In genomic region chr3L:199754-200596, dm6 we compare ENCODE assay signal across 1 fruit fly cellular context.
TF ChIP-seq lines count a peak whose summit lies in the region.

Gene rno (minus strand): TSS chr3L:199762.
Gene mri (plus strand): TSS chr3L:200174.

TF ChIP-seq in whole organism, embryonic, 481 proteins besides CTCF, POLR2A, EP300 and RAD21 (continued from another document and continues in another):
- TF ChIP-seq mld (GFP tag; IDR thresholded peaks at IDR 0.05; lab: Robert Waterston, UW; ENCODE audit: partially characterized antibody): peak; percentile 80
- TF ChIP-seq BtbVII (GFP tag; optimal IDR thresholded peaks at IDR 0.05; lab: Kevin White, UChicago): peak; percentile 3
- TF ChIP-seq phol (tag; optimal IDR thresholded peaks at IDR 0.05; lab: Kevin White, UChicago): peak; percentile 99
- peak; percentile 72 for TF ChIP-seq CG4730 (GFP tag; IDR thresholded peaks at IDR 0.05; lab: Robert Waterston, UW)
- no peak for TF ChIP-seq CG3163 (GFP tag; optimal IDR thresholded peaks at IDR 0.05; lab: Kevin White, UChicago)
- TF ChIP-seq CG6765 (GFP tag; optimal IDR thresholded peaks at IDR 0.05; lab: Kevin White, UChicago): no peak
- TF ChIP-seq esg (GFP tag; conservative IDR thresholded peaks at IDR 0.05; lab: Robert Waterston, UW): peak; percentile 72
- peak; percentile 35 for TF ChIP-seq pzg (GFP tag; optimal IDR thresholded peaks at IDR 0.05; lab: Kevin White, UChicago)
- TF ChIP-seq HLHmδ (GFP tag; optimal IDR thresholded peaks at IDR 0.05; lab: Kevin White, UChicago): no peak
- no peak for TF ChIP-seq Vsx1 (GFP tag; optimal IDR thresholded peaks at IDR 0.05; lab: Kevin White, UChicago)
- peak; percentile 66; the same call in 1 of the 2 replicates for TF ChIP-seq peb (GFP tag; IDR thresholded peaks at IDR 0.05; lab: Robert Waterston, UW)
- peak; percentile 54; the same call in 1 of the 3 replicates for TF ChIP-seq gce (GFP tag; IDR thresholded peaks at IDR 0.05; lab: Robert Waterston, UW)
- peak; percentile 70 for TF ChIP-seq CG1602 (GFP tag; optimal IDR thresholded peaks at IDR 0.05; lab: Kevin White, UChicago)
- no peak for TF ChIP-seq crc (GFP tag; optimal IDR thresholded peaks at IDR 0.05; lab: Kevin White, UChicago)
- no peak for TF ChIP-seq prd (optimal IDR thresholded peaks at IDR 0.05; lab: Kevin White, UChicago)
- TF ChIP-seq prd (GFP tag; IDR thresholded peaks at IDR 0.05; lab: Robert Waterston, UW): peak; percentile 80
- no peak for TF ChIP-seq NK7.1 (GFP tag; optimal IDR thresholded peaks at IDR 0.05; lab: Kevin White, UChicago)
- peak; percentile 91 for TF ChIP-seq CG42726 (GFP tag; IDR thresholded peaks at IDR 0.05; lab: Robert Waterston, UW; ENCODE audit: partially characterized antibody)
- TF ChIP-seq lmd (GFP tag; IDR thresholded peaks at IDR 0.05; lab: Robert Waterston, UW): peak; percentile 62
- TF ChIP-seq hkb (optimal IDR thresholded peaks at IDR 0.05; lab: Kevin White, UChicago): no peak
- peak; percentile 66 for TF ChIP-seq hkb (GFP tag; IDR thresholded peaks at IDR 0.05; lab: Robert Waterston, UW)
- TF ChIP-seq tna (GFP tag; IDR thresholded peaks at IDR 0.05; lab: Robert Waterston, UW; ENCODE audit: partially characterized antibody): peak; percentile 90
- no peak for TF ChIP-seq yki (optimal IDR thresholded peaks at IDR 0.05; lab: Kevin White, UChicago)
- no peak for TF ChIP-seq wdn (GFP tag; IDR thresholded peaks at IDR 0.05; lab: Robert Waterston, UW)
- peak; percentile 18 for TF ChIP-seq CG17802 (tag; optimal IDR thresholded peaks at IDR 0.05; lab: Kevin White, UChicago)
- TF ChIP-seq Dad (GFP tag; optimal IDR thresholded peaks at IDR 0.05; lab: Kevin White, UChicago): no peak
- TF ChIP-seq gsb (GFP tag; IDR thresholded peaks at IDR 0.05; lab: Robert Waterston, UW): no peak
- peak; percentile 64; the same call in 2 of the 3 replicates for TF ChIP-seq ken (GFP tag; IDR thresholded peaks at IDR 0.05; lab: Robert Waterston, UW)
- TF ChIP-seq org-1 (GFP tag; optimal IDR thresholded peaks at IDR 0.05; lab: Kevin White, UChicago): no peak
- TF ChIP-seq maf-S (GFP tag; optimal IDR thresholded peaks at IDR 0.05; lab: Kevin White, UChicago): no peak
- TF ChIP-seq tup (GFP tag; optimal IDR thresholded peaks at IDR 0.05; lab: Kevin White, UChicago): no peak
- TF ChIP-seq wek (GFP tag; optimal IDR thresholded peaks at IDR 0.05; lab: Kevin White, UChicago): no peak
- TF ChIP-seq CG34376 (GFP tag; optimal IDR thresholded peaks at IDR 0.05; lab: Kevin White, UChicago): peak; percentile 22
- TF ChIP-seq CG7357 (GFP tag; IDR thresholded peaks at IDR 0.05; lab: Robert Waterston, UW): no peak
- peak; percentile 67 for TF ChIP-seq unpg (GFP tag; optimal IDR thresholded peaks at IDR 0.05; lab: Kevin White, UChicago)
- no peak for TF ChIP-seq toy (GFP tag; IDR thresholded peaks at IDR 0.05; lab: Robert Waterston, UW)
- peak; percentile 13 for TF ChIP-seq CrebB (tag; optimal IDR thresholded peaks at IDR 0.05; lab: Kevin White, UChicago)
- TF ChIP-seq pita (GFP tag; optimal IDR thresholded peaks at IDR 0.05; lab: Kevin White, UChicago): no peak
- no peak for TF ChIP-seq CG1792 (GFP tag; optimal IDR thresholded peaks at IDR 0.05; lab: Kevin White, UChicago)
- TF ChIP-seq Xrp1 (GFP tag; IDR thresholded peaks at IDR 0.05; lab: Robert Waterston, UW): peak; percentile 72
- no peak for TF ChIP-seq CG18476 (GFP tag; optimal IDR thresholded peaks at IDR 0.05; lab: Kevin White, UChicago)
- 0 out of 2 replicates have a peak, but pooled peaks have one; percentile 21 for TF ChIP-seq CG16779 (GFP tag; IDR thresholded peaks at IDR 0.05; lab: Robert Waterston, UW)
- TF ChIP-seq CG6791 (GFP tag; IDR thresholded peaks at IDR 0.05; lab: Robert Waterston, UW; ENCODE audit: partially characterized antibody): peak; percentile 92
- TF ChIP-seq Rfx (GFP tag; IDR thresholded peaks at IDR 0.05; lab: Robert Waterston, UW): peak; percentile 68
- no peak for TF ChIP-seq btn (GFP tag; optimal IDR thresholded peaks at IDR 0.05; lab: Kevin White, UChicago)
- peak; percentile 93 for TF ChIP-seq MESR4 (GFP tag; optimal IDR thresholded peaks at IDR 0.05; lab: Kevin White, UChicago)
- TF ChIP-seq CG9797 (GFP tag; optimal IDR thresholded peaks at IDR 0.05; lab: Kevin White, UChicago): no peak
- peak; percentile 87 for TF ChIP-seq hb (GFP tag; IDR thresholded peaks at IDR 0.05; lab: Robert Waterston, UW; ENCODE audit: partially characterized antibody)
- TF ChIP-seq Dip3 (GFP tag; optimal IDR thresholded peaks at IDR 0.05; lab: Kevin White, UChicago): no peak
- no peak for TF ChIP-seq kah (GFP tag; optimal IDR thresholded peaks at IDR 0.05; lab: Kevin White, UChicago)
- no peak for TF ChIP-seq Antp (GFP tag; optimal IDR thresholded peaks at IDR 0.05; lab: Kevin White, UChicago)
- peak; percentile 21; the same call in 1 of the 2 replicates for TF ChIP-seq CG5953 (GFP tag; IDR thresholded peaks at IDR 0.05; lab: Robert Waterston, UW)
- TF ChIP-seq grau (tag; optimal IDR thresholded peaks at IDR 0.05; lab: Kevin White, UChicago): peak; percentile 77
- peak; percentile 15 for TF ChIP-seq CG6683 (GFP tag; optimal IDR thresholded peaks at IDR 0.05; lab: Kevin White, UChicago)
- TF ChIP-seq Jarid2 (GFP tag; optimal IDR thresholded peaks at IDR 0.05; lab: Kevin White, UChicago): no peak
- TF ChIP-seq kni (GFP tag; optimal IDR thresholded peaks at IDR 0.05; lab: Kevin White, UChicago): no peak
- TF ChIP-seq CG14014 (GFP tag; IDR thresholded peaks at IDR 0.05; lab: Robert Waterston, UW): peak; percentile 57; the same call in 1 of the 2 replicates
- no peak for TF ChIP-seq ro (GFP tag; IDR thresholded peaks at IDR 0.05; lab: Robert Waterston, UW)
- TF ChIP-seq usp (GFP tag; optimal IDR thresholded peaks at IDR 0.05; lab: Kevin White, UChicago): no peak
- TF ChIP-seq CG16815 (GFP tag; optimal IDR thresholded peaks at IDR 0.05; lab: Kevin White, UChicago): peak; percentile 59
- TF ChIP-seq ci (GFP tag; IDR thresholded peaks at IDR 0.05; lab: Robert Waterston, UW): peak; percentile 61; the same call in 2 of the 3 replicates
- TF ChIP-seq zen2 (GFP tag; IDR thresholded peaks at IDR 0.05; lab: Robert Waterston, UW; ENCODE audit: partially characterized antibody): peak; percentile 96
- TF ChIP-seq CG10274 (GFP tag; optimal IDR thresholded peaks at IDR 0.05; lab: Kevin White, UChicago): no peak
- peak; percentile 42 for TF ChIP-seq CG12155 (GFP tag; optimal IDR thresholded peaks at IDR 0.05; lab: Kevin White, UChicago)
- TF ChIP-seq CG8281 (tag; optimal IDR thresholded peaks at IDR 0.05; lab: Kevin White, UChicago): no peak
- peak; percentile 65 for TF ChIP-seq Abd-B (GFP tag; optimal IDR thresholded peaks at IDR 0.05; lab: Kevin White, UChicago)
- peak; percentile 36 for TF ChIP-seq CG4820 (GFP tag; optimal IDR thresholded peaks at IDR 0.05; lab: Kevin White, UChicago)
- TF ChIP-seq dysf (GFP tag; IDR thresholded peaks at IDR 0.05; lab: Robert Waterston, UW): peak; percentile 81
- TF ChIP-seq crol (GFP tag; IDR thresholded peaks at IDR 0.05; lab: Robert Waterston, UW): no peak
- no peak for TF ChIP-seq CG2202 (tag; optimal IDR thresholded peaks at IDR 0.05; lab: Kevin White, UChicago)
- TF ChIP-seq CG2129 (GFP tag; IDR thresholded peaks at IDR 0.05; lab: Robert Waterston, UW; ENCODE audit: partially characterized antibody): peak; percentile 82
- TF ChIP-seq CG12299 (tag; optimal IDR thresholded peaks at IDR 0.05; lab: Kevin White, UChicago): peak; percentile 68
- peak; percentile 97 for TF ChIP-seq CG11560 (tag; IDR thresholded peaks at IDR 0.05; lab: Robert Waterston, UW)
- TF ChIP-seq CG30403 (GFP tag; optimal IDR thresholded peaks at IDR 0.05; lab: Kevin White, UChicago): peak; percentile 82
- TF ChIP-seq NC2β (GFP tag; optimal IDR thresholded peaks at IDR 0.05; lab: Kevin White, UChicago): no peak
- TF ChIP-seq Bdp1 (GFP tag; optimal IDR thresholded peaks at IDR 0.05; lab: Kevin White, UChicago): no peak
- TF ChIP-seq Myb (GFP tag; optimal IDR thresholded peaks at IDR 0.05; lab: Kevin White, UChicago): no peak
- no peak for TF ChIP-seq cas (GFP tag; IDR thresholded peaks at IDR 0.05; lab: Robert Waterston, UW)
- TF ChIP-seq CG14965 (GFP tag; optimal IDR thresholded peaks at IDR 0.05; lab: Kevin White, UChicago; ENCODE audit: borderline replicate concordance): no peak
- TF ChIP-seq sr (GFP tag; IDR thresholded peaks at IDR 0.05; lab: Robert Waterston, UW): no peak
- peak; percentile 40 for TF ChIP-seq CG10654 (GFP tag; optimal IDR thresholded peaks at IDR 0.05; lab: Kevin White, UChicago)
- peak; percentile 74 for TF ChIP-seq CG10366 (GFP tag; IDR thresholded peaks at IDR 0.05; lab: Robert Waterston, UW)
- peak; percentile 75 for TF ChIP-seq trem (tag; optimal IDR thresholded peaks at IDR 0.05; lab: Kevin White, UChicago)
- peak; percentile 39 for TF ChIP-seq CG5245 (GFP tag; optimal IDR thresholded peaks at IDR 0.05; lab: Kevin White, UChicago)
- peak; percentile 53 for TF ChIP-seq NFAT (GFP tag; IDR thresholded peaks at IDR 0.05; lab: Robert Waterston, UW)
- TF ChIP-seq ham (GFP tag; IDR thresholded peaks at IDR 0.05; lab: Robert Waterston, UW): no peak
- TF ChIP-seq CG3995 (GFP tag; optimal IDR thresholded peaks at IDR 0.05; lab: Kevin White, UChicago): peak; percentile 83
- peak; percentile 67 for TF ChIP-seq CG2120 (GFP tag; optimal IDR thresholded peaks at IDR 0.05; lab: Kevin White, UChicago)
- TF ChIP-seq otp (GFP tag; IDR thresholded peaks at IDR 0.05; lab: Robert Waterston, UW): 0 out of 3 replicates have a peak, but pooled peaks have one; percentile 32
- TF ChIP-seq stc (GFP tag; IDR thresholded peaks at IDR 0.05; lab: Robert Waterston, UW): peak; percentile 63; the same call in 1 of the 2 replicates
- peak; percentile 19; the same call in 1 of the 3 replicates for TF ChIP-seq croc (GFP tag; conservative IDR thresholded peaks at IDR 0.05; lab: Robert Waterston, UW)
- TF ChIP-seq Eip74EF (GFP tag; optimal IDR thresholded peaks at IDR 0.05; lab: Kevin White, UChicago): no peak
- TF ChIP-seq seq (GFP tag; IDR thresholded peaks at IDR 0.05; lab: Robert Waterston, UW): no peak
- peak; percentile 90 for TF ChIP-seq nerfin-2 (GFP tag; IDR thresholded peaks at IDR 0.05; lab: Robert Waterston, UW; ENCODE audit: partially characterized antibody)
- peak; percentile 50 for TF ChIP-seq CG10462 (GFP tag; optimal IDR thresholded peaks at IDR 0.05; lab: Kevin White, UChicago)
- peak; percentile 72 for TF ChIP-seq CG17359 (tag; optimal IDR thresholded peaks at IDR 0.05; lab: Kevin White, UChicago)
- TF ChIP-seq CG2889 (GFP tag; IDR thresholded peaks at IDR 0.05; lab: Robert Waterston, UW): no peak
- no peak for TF ChIP-seq pb (GFP tag; optimal IDR thresholded peaks at IDR 0.05; lab: Kevin White, UChicago)
- TF ChIP-seq E2f1 (GFP tag; IDR thresholded peaks at IDR 0.05; lab: Robert Waterston, UW): peak; percentile 72
- no peak for TF ChIP-seq Hey (tag; optimal IDR thresholded peaks at IDR 0.05; lab: Kevin White, UChicago)
- peak; percentile 53 for TF ChIP-seq CG10147 (GFP tag; optimal IDR thresholded peaks at IDR 0.05; lab: Kevin White, UChicago)
- TF ChIP-seq CG15601 (tag; optimal IDR thresholded peaks at IDR 0.05; lab: Kevin White, UChicago): peak; percentile 71
- TF ChIP-seq CG4404 (GFP tag; IDR thresholded peaks at IDR 0.05; lab: Robert Waterston, UW): peak; percentile 38; the same call in 1 of the 2 replicates
- peak; percentile 54; the same call in 1 of the 3 replicates for TF ChIP-seq CG11093 (GFP tag; IDR thresholded peaks at IDR 0.05; lab: Robert Waterston, UW)
- TF ChIP-seq CG4282 (GFP tag; optimal IDR thresholded peaks at IDR 0.05; lab: Kevin White, UChicago): no peak
- peak; percentile 4 for TF ChIP-seq CG2875 (GFP tag; optimal IDR thresholded peaks at IDR 0.05; lab: Kevin White, UChicago)
- peak; percentile 58 for TF ChIP-seq CG4617 (GFP tag; optimal IDR thresholded peaks at IDR 0.05; lab: Kevin White, UChicago; ENCODE audit: borderline replicate concordance)
- peak; percentile 78 for TF ChIP-seq CG14441 (GFP tag; IDR thresholded peaks at IDR 0.05; lab: Robert Waterston, UW)
- peak; percentile 53 for TF ChIP-seq CG11696 (GFP tag; IDR thresholded peaks at IDR 0.05; lab: Robert Waterston, UW)
- TF ChIP-seq C15 (GFP tag; IDR thresholded peaks at IDR 0.05; lab: Robert Waterston, UW): no peak
- no peak for TF ChIP-seq CG15011 (GFP tag; optimal IDR thresholded peaks at IDR 0.05; lab: Kevin White, UChicago)
- TF ChIP-seq kay (GFP tag; optimal IDR thresholded peaks at IDR 0.05; lab: Kevin White, UChicago): peak; percentile 33
- TF ChIP-seq CG9876 (GFP tag; optimal IDR thresholded peaks at IDR 0.05; lab: Kevin White, UChicago): no peak
- peak; percentile 82 for TF ChIP-seq CG31441 (GFP tag; IDR thresholded peaks at IDR 0.05; lab: Robert Waterston, UW)
- TF ChIP-seq Poxn (GFP tag; IDR thresholded peaks at IDR 0.05; lab: Robert Waterston, UW): no peak
- TF ChIP-seq CG8359 (GFP tag; optimal IDR thresholded peaks at IDR 0.05; lab: Kevin White, UChicago; ENCODE audit: borderline replicate concordance): no peak
- TF ChIP-seq MBD-R2 (GFP tag; IDR thresholded peaks at IDR 0.05; lab: Robert Waterston, UW): peak; percentile 26
- peak; percentile 17; the same call in 1 of the 2 replicates for TF ChIP-seq CG10321 (GFP tag; IDR thresholded peaks at IDR 0.05; lab: Robert Waterston, UW)
- no peak for TF ChIP-seq gcm2 (GFP tag; optimal IDR thresholded peaks at IDR 0.05; lab: Kevin White, UChicago)
- no peak for TF ChIP-seq jumu (GFP tag; optimal IDR thresholded peaks at IDR 0.05; lab: Kevin White, UChicago)
- peak; percentile 46 for TF ChIP-seq CG11504 (tag; optimal IDR thresholded peaks at IDR 0.05; lab: Kevin White, UChicago)
- TF ChIP-seq Atf6 (GFP tag; IDR thresholded peaks at IDR 0.05; lab: Robert Waterston, UW): peak; percentile 67; the same call in 1 of the 2 replicates
- TF ChIP-seq CG10267 (tag; optimal IDR thresholded peaks at IDR 0.05; lab: Kevin White, UChicago): peak; percentile 76
- no peak for TF ChIP-seq oc (tag; optimal IDR thresholded peaks at IDR 0.05; lab: Kevin White, UChicago)
- peak; percentile 57 for TF ChIP-seq CG14667 (GFP tag; IDR thresholded peaks at IDR 0.05; lab: Robert Waterston, UW)
- TF ChIP-seq Fer2 (tag; optimal IDR thresholded peaks at IDR 0.05; lab: Kevin White, UChicago): peak; percentile 50
- TF ChIP-seq PHDP (tag; optimal IDR thresholded peaks at IDR 0.05; lab: Kevin White, UChicago): peak; percentile 67
- no peak for TF ChIP-seq br (optimal IDR thresholded peaks at IDR 0.05; lab: Kevin White, UChicago)
- TF ChIP-seq zfh1 (GFP tag; IDR thresholded peaks at IDR 0.05; lab: Robert Waterston, UW): peak; percentile 71; the same call in 2 of the 3 replicates
- TF ChIP-seq pho (GFP tag; optimal IDR thresholded peaks at IDR 0.05; lab: Kevin White, UChicago): peak; percentile 48
- peak; percentile 58; the same call in 1 of the 3 replicates for TF ChIP-seq CG34422 (GFP tag; IDR thresholded peaks at IDR 0.05; lab: Robert Waterston, UW)
